Fruit fly (Drosophila melanogaster) whole organism, adult: ENCODE data around the gene hng3.

Experiments
- CG11617 ChIP-seq: fragments of 200-800 bp; sonication (Bioruptor generic); optimal IDR thresholded peaks from 2 replicates; lab custom pipeline; 2017; ENCODE audit warnings: mild to moderate bottlenecking, missing biosample characterization, missing genetic modification reagents, missing genetic modification characterization
- Clk ChIP-seq: fragments of 200-800 bp; sonication (Bioruptor generic); optimal IDR thresholded peaks from 2 replicates; lab custom pipeline; 2017; ENCODE audit warnings: missing biosample characterization, missing genetic modification characterization
- Mnt ChIP-seq: fragments of 200-800 bp; sonication (Bioruptor generic); optimal IDR thresholded peaks from 2 replicates; lab custom pipeline; 2016; ENCODE audit warnings: missing biosample characterization, mild to moderate bottlenecking, missing genetic modification characterization
- pad ChIP-seq: fragments of 200-800 bp; sonication (Bioruptor generic); optimal IDR thresholded peaks from 3 replicates; lab custom pipeline; 2017; ENCODE audit warnings: missing biosample characterization, missing genetic modification characterization, mild to moderate bottlenecking, moderate library complexity, missing genetic modification reagents

DNA sequence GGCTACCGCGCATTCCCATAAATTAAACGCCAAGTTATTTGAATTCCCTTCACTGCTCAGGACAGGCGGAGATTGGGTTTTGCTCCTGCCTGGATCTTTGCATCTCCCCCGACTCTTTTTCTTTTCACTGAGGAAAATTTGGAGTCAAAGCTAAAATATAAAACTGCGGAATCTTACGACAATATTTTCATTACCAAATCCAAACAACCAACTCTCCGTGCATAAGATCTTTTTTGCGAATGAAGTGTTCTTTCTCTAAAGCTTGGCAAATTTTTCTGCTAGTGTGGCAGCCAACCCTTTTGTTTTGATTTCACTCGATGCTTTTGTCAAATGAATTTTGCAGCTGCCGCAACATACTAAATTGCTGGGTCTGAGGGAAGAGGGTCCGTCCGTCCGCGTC, 27.4 kb downstream of the hng3 start:
- TF ChIP-seq CG11617 (GFP tag; lab: Kevin White, UChicago), result no peak
- no peak for TF ChIP-seq Mnt
- TF ChIP-seq Clk (GFP tag; lab: Kevin White, UChicago), result no peak
- TF ChIP-seq pad (GFP tag; lab: Kevin White, UChicago), result no peak
